Worm (Caenorhabditis elegans) whole organism, L3 larva: ENCODE measurements around the gene Y64H9A.2.
A peak's percentile ranks its signal among the peaks of the same experiment; 100 is the strongest.

Source experiments
- R02D3.7 ChIP-seq: fragments of 150-350 bp; optimal IDR thresholded peaks from 2 replicates; lab custom pipeline; 2014; ENCODE audit warnings: missing biosample characterization, missing genetic modification characterization
- ceh-9 ChIP-seq: sonication (generic microtip); optimal IDR thresholded peaks from 2 replicates; lab custom pipeline; 2018; ENCODE audit warnings: missing biosample characterization, missing genetic modification characterization
- fos-1 ChIP-seq: fragments of 150-350 bp; optimal IDR thresholded peaks from 2 replicates; lab custom pipeline; 2014; ENCODE audit warnings: missing biosample characterization, missing genetic modification characterization
- nfya-1 ChIP-seq: sonication (generic microtip); optimal IDR thresholded peaks from 2 replicates; lab custom pipeline; 2017; ENCODE audit warnings: missing genetic modification characterization, mild to moderate bottlenecking, missing compliant biosample characterization, antibody characterized with exemption, moderate library complexity; ENCODE audit not compliant: insufficient read depth
- nhr-11 ChIP-seq: fragments of 150-350 bp; optimal IDR thresholded peaks from 2 replicates; lab custom pipeline; 2014; ENCODE audit warnings: missing biosample characterization, missing genetic modification characterization
- nhr-25 ChIP-seq: sonication (generic microtip); optimal IDR thresholded peaks from 2 replicates; lab custom pipeline; 2017; ENCODE audit warnings: missing biosample characterization, missing genetic modification characterization
- nhr-43 ChIP-seq: sonication (generic microtip); optimal IDR thresholded peaks from 2 replicates; lab custom pipeline; 2016; ENCODE audit warnings: mild to moderate bottlenecking, missing genetic modification characterization, missing compliant biosample characterization; ENCODE audit not compliant: poor library complexity, severe bottlenecking
- unc-39 ChIP-seq: sonication (generic microtip); optimal IDR thresholded peaks from 4 replicates; lab custom pipeline; 2017; ENCODE audit warnings: missing biosample characterization, missing genetic modification characterization
- zag-1 ChIP-seq: fragments of 150-350 bp; optimal IDR thresholded peaks from 2 replicates; lab custom pipeline; 2014; ENCODE audit warnings: missing biosample characterization, missing genetic modification characterization
- ztf-4 ChIP-seq: fragments of 150-350 bp; optimal IDR thresholded peaks from 2 replicates; lab custom pipeline; 2014; ENCODE audit warnings: missing biosample characterization, missing genetic modification characterization

ce11 chrX:5075538-5075937 lies 31.8 kb downstream of the Y64H9A.2 start:
- TF ChIP-seq ztf-4: no peak
- TF ChIP-seq R02D3.7 (tag; lab: Kevin White, UChicago): no peak
- no peak for TF ChIP-seq unc-39
- no peak for TF ChIP-seq nhr-43 (tag; lab: Kevin White, UChicago)
- TF ChIP-seq fos-1 (tag; lab: Kevin White, UChicago): no peak
- TF ChIP-seq nhr-25: peak; percentile 58
- no peak for TF ChIP-seq nhr-11 (tag; lab: Kevin White, UChicago)
- no peak for TF ChIP-seq ceh-9
- TF ChIP-seq zag-1 (tag; lab: Kevin White, UChicago): no peak
- TF ChIP-seq nfya-1 (tag; lab: Kevin White, UChicago): no peak
